Fruit fly (Drosophila melanogaster): Measurements from ENCODE around the gene CG7335.

The CG7335 gene

dm6 chr3L:20133168-20133567 lies at the start of gene CG7335:
CG7335 (minus strand) TSS chr3L:20133268.
- TF ChIP-seq CTCF (optimal IDR thresholded peaks at IDR 0.05) (no peak), CG8478 (optimal IDR thresholded peaks at IDR 0.05) (no peak)

DNA sequence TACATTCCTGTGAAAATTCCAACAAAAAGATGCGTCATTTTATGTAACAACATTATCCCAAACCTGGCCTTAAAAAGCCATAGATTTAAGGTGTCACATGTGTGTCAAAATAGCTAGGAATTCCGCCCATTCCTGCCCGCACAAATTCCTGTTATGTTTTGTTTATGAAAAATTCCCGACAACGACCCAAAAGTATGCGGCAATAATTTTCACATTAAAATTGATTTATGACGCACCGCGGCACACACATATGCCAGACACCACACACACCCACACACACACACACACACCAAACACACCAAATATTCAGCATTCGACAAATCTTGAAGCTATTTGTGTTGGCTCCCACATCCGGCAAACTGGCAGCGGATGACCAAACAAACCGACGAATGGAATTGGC lies 49.7 kb upstream of the CG7335 start:
- no peak for TF ChIP-seq CTCF (optimal IDR thresholded peaks at IDR 0.05)
- TF ChIP-seq CG8478 (optimal IDR thresholded peaks at IDR 0.05): no peak

dm6 chr3L:20178101-20178500 lies 45.0 kb upstream of the CG7335 start:
- TF ChIP-seq CG8478 (optimal IDR thresholded peaks at IDR 0.05) (no peak), CTCF (optimal IDR thresholded peaks at IDR 0.05) (no peak)

- TF ChIP-seq CG8478 (optimal IDR thresholded peaks at IDR 0.05) (no peak), CTCF (optimal IDR thresholded peaks at IDR 0.05) (no peak)
These were observed 44.6 kb upstream of the CG7335 start for dm6 chr3L:20177697-20178096.

DNA sequence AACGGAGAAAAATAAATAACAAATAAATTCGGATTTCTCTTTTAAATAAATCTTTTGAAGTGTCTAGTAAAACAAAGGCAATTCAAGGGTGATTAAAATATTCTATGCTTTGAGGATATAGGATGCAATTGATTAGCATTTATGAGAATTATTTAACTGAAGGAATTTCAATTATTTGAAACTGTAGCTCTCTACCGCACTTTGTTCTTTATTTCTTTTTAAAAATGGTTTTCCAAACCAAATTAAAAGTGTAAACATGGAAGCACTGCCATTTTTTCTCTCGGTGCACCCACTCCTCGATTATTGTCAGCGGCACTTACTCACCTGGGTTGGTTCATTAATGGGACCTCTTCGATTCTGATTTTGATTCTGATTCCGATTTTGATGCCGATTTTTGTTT lies 35.1 kb upstream of the CG7335 start:
- TF ChIP-seq CG8478 (optimal IDR thresholded peaks at IDR 0.05) (no peak), CTCF (optimal IDR thresholded peaks at IDR 0.05) (no peak)

DNA sequence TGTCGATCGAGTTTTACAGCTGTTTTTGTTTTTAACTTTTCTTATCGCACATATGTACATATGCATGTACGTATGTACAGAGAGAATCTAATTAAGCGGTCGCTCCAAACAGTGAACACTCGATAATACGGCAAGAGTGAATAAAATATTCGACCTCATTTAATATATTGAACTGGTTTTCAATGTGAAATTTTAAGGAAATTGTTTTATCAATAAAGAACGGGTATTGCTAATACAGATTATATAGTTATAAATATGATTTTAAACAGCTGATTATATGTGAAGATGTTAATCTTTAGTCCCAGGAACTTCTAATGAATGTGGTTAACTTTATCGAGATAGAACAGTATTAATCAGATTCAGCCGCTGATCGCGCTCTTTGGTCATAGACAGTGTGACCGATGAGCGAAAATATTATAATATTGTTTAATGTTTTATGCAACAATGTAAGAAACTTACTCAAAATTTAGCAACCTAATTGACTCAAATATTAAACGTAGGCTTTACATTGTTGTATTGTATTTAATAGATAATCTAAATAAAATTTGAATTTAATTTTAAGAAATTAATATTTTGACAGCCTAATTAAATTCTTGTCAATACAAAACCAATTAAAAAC lies 7.6 kb upstream of the CG7335 start, which contains the start of gene CG7328:
TSS of gene CG7328 (minus strand) at position 19 of the 619 bp plus-strand sequence.
- TF ChIP-seq CTCF (optimal IDR thresholded peaks at IDR 0.05) (no peak), CG8478 (optimal IDR thresholded peaks at IDR 0.05) (no peak)

DNA sequence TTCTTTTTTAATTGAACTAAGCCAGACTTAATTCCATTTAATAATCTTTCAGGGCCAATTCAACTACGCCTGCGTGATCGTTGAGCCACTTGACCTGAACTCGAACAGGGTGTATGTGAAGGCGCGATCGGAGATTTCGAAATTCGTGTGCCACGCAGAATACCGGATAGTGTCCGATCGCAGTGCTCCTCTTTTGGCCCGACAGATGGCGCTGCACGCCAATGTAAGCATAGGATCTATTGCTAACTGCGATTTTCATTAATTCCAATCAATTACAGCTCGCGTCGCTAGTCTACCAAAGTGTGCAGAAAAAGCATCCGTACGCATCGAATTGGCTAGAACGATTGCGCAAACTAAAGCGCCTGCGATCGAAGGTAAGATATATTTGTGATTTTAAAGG lies 5.3 kb upstream of the CG7335 start:
- TF ChIP-seq CTCF (optimal IDR thresholded peaks at IDR 0.05) (peak; percentile 78 to 79), CG8478 (optimal IDR thresholded peaks at IDR 0.05) (no peak)

dm6 chr3L:20131643-20132042 lies 1.4 kb downstream of the CG7335 start, which contains the start of gene obst-J:
obst-J (minus strand) TSS chr3L:20131743.
- TF ChIP-seq CTCF (optimal IDR thresholded peaks at IDR 0.05) (no peak), CG8478 (optimal IDR thresholded peaks at IDR 0.05) (no peak)

DNA sequence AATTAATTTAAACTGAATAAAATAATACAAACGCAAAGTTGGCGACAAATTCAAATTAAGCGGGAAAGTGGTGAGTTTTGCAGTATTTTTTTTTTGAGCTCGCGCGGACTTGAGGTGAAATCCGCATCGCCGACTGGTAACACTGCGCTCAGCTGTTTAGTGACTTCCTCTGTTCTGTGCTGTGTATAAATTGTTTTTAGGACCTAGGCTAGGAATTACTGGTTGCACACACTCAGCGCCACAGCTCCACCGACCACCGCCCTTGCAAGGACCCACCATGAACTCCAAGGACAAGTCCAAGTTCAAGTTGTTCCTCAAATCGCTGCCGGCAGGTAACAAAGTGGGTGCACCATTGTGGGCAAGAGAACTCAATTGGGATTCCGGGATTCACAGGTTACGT lies 4.0 kb downstream of the CG7335 start, which contains the start of gene gig:
TSS of gene gig (plus strand) at position 150 of the 400 bp plus-strand sequence.
- no peak for TF ChIP-seq CG8478 (optimal IDR thresholded peaks at IDR 0.05)
- TF ChIP-seq CTCF (optimal IDR thresholded peaks at IDR 0.05): no peak

DNA sequence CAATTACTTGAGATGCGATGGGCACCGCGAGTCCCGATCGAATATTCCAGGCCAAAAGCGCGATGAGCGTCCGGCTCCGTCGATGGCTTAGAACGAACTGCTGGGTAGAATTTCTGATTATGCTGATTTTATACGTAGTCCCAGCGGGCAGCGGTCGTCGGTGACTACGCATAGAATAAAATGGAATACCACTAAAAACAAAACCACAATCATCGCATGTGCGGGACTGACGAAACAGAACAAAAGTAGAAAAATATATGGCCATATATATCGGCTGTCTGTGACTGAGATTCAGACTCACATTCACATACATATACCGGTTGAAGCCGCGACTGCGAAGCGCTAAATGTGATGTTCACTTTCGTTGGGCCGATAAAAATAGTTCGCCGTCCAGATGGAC lies 5.8 kb downstream of the CG7335 start, which contains the start of gene CG7365:
TSS of gene CG7365 (minus strand) at position 101 of the 400 bp plus-strand sequence.
- TF ChIP-seq CTCF (optimal IDR thresholded peaks at IDR 0.05) (no peak), CG8478 (optimal IDR thresholded peaks at IDR 0.05) (no peak)

DNA sequence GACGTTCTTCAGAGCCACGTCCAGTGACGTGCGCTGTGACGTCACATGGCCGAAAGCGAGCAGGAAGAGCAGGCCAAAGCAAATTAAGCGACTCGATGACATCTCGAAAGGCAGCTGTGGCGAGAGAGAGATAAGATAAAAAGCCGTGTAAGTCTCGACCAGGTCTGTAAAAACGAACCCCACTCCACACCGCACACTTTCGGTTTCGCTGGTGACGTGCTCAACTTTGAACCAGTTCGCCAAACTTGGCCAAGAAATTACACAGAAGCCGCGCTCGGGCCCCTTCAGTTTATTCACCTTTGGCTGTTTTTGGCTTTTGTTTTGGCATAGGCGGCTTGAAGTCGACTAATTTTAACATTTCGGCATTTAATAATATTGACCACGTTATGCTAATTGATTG lies 7.0 kb downstream of the CG7335 start:
- TF ChIP-seq CTCF (optimal IDR thresholded peaks at IDR 0.05) (no peak), CG8478 (optimal IDR thresholded peaks at IDR 0.05) (no peak)

DNA sequence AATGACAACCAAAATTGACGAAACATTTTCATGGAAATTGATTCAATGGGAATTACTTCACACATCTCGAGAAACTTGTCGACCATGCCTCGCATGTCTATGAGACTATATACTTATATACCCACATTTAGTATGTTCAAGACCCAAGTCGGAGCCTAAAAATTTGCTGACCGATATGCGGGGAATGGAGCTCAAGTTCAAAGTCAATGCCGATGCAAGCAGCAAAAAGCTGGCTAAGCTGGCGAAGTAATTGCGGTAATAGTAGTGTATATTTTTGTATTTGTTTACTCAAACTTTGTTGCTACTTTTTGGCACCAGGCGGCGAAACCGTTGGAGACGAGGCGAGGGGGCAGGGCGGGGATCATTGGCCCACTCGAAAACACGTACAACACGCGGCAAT lies 10.0 kb downstream of the CG7335 start:
- no peak for TF ChIP-seq CG8478 (optimal IDR thresholded peaks at IDR 0.05)
- no peak for TF ChIP-seq CTCF (optimal IDR thresholded peaks at IDR 0.05)

DNA sequence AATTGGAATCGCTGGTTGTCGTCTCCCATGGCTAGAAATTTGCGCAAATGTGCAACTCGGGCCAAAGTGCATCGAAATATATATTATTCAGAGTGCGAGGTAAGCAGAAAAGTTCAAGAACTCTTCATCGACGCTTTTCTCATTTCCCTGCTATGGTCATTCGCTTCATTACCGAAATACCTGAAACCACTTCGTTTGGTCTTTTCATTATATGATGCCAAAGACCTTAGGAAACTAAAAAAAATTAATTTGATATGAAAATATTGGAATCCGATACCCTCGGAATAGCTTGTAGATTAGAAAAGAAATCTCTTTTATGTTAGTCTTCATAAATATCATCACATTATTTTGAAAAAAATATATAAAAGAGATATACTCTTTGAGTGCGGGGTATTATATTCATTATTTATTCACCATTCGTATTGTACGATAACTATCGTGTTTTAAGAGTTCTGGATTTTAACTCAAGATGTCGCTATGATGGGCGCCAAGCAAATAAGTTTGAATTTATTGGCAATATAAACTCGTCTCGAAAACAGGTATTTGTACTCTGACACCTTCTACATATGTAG lies 20.2 kb downstream of the CG7335 start, which contains the start of gene CG14187:
TSS of gene CG14187 (minus strand) at position 51 of the 572 bp plus-strand sequence.
- TF ChIP-seq CG8478 (optimal IDR thresholded peaks at IDR 0.05): no peak
- TF ChIP-seq CTCF (optimal IDR thresholded peaks at IDR 0.05): peak in 1 of 2 experiments; percentile 21

DNA sequence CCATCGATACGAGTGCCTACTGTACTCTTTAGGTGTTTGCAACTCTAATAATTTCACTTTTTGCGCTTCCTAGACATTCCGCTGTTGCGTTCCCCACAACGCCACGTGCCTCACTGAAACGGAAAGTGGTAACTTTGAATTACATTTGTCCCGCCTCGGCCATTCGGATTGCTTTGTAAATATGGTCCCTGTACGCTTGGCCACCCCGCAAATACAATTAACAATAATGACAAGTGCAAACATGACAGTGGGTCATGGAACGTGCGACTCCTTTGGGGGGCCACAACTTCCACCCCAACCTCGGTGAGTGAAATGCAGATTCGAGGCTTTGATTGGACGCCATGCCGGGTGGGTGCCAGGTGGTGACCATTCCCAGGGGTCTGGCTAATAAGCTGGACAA lies 21.6 kb downstream of the CG7335 start, which contains the start of gene Ir76b:
TSS of gene Ir76b (minus strand) at position 101 of the 400 bp plus-strand sequence.
- TF ChIP-seq CG8478 (optimal IDR thresholded peaks at IDR 0.05) (no peak), CTCF (optimal IDR thresholded peaks at IDR 0.05) (no peak)

- TF ChIP-seq CTCF (optimal IDR thresholded peaks at IDR 0.05) (no peak), CG8478 (optimal IDR thresholded peaks at IDR 0.05) (no peak)
These were observed 27.3 kb downstream of the CG7335 start, which contains the start of gene CG14185 for dm6 chr3L:20105794-20106193. CG14185 (plus strand) TSS chr3L:20106094.

- no peak for TF ChIP-seq CG8478 (optimal IDR thresholded peaks at IDR 0.05)
- no peak for TF ChIP-seq CTCF (optimal IDR thresholded peaks at IDR 0.05)
These were observed 28.5 kb downstream of the CG7335 start for dm6 chr3L:20104543-20105046.

All from S2 (cell line).